Fruit fly (Drosophila melanogaster) whole organism, prepupa: ENCODE results near the gene CG12009.

Source experiments
- Blimp-1 ChIP-seq: fragments of 200-800 bp; sonication (Bioruptor generic); optimal IDR thresholded peaks from 3 replicates; lab custom pipeline; 2017; ENCODE audit warnings: missing biosample characterization, missing genetic modification characterization, mild to moderate bottlenecking, moderate library complexity, missing genetic modification reagents
- CG10631 ChIP-seq: fragments of 200-800 bp; sonication (Bioruptor generic); optimal IDR thresholded peaks from 2 replicates; lab custom pipeline; 2016; ENCODE audit warnings: missing biosample characterization, missing genetic modification characterization
- CG10669 ChIP-seq: fragments of 200-800 bp; sonication (Bioruptor generic); optimal IDR thresholded peaks from 3 replicates; lab custom pipeline; 2018; ENCODE audit warnings: missing biosample characterization, mild to moderate bottlenecking, missing genetic modification characterization, moderate library complexity
- CG11762 ChIP-seq: fragments of 200-800 bp; sonication (Bioruptor generic); optimal IDR thresholded peaks from 3 replicates; lab custom pipeline; 2016; ENCODE audit warnings: missing biosample characterization, missing genetic modification characterization; ENCODE audit not compliant: insufficient read depth
- CG11902 ChIP-seq: fragments of 200-800 bp; sonication (Bioruptor generic); optimal IDR thresholded peaks from 3 replicates; lab custom pipeline; 2016; ENCODE audit warnings: missing biosample characterization, missing genetic modification characterization
- CG15336 ChIP-seq: fragments of 200-800 bp; sonication (Bioruptor generic); IDR thresholded peaks from 2 replicates; pipeline ENCODE4 v1.3.6; 2022; ENCODE audit warnings: missing biosample characterization, missing genetic modification characterization
- CG1621 ChIP-seq: fragments of 200-800 bp; sonication (Bioruptor generic); optimal IDR thresholded peaks from 3 replicates; lab custom pipeline; 2018; ENCODE audit warnings: missing biosample characterization, mild to moderate bottlenecking, missing genetic modification characterization
- CG3032 ChIP-seq: fragments of 200-800 bp; optimal IDR thresholded peaks from 2 replicates; lab custom pipeline; 2019; ENCODE audit warnings: missing biosample characterization, mild to moderate bottlenecking, missing genetic modification characterization, moderate library complexity
- CG32006 ChIP-seq: fragments of 200-800 bp; sonication (Bioruptor generic); optimal IDR thresholded peaks from 3 replicates; lab custom pipeline; 2017; ENCODE audit warnings: missing biosample characterization, mild to moderate bottlenecking, missing genetic modification characterization
- CG6163 ChIP-seq: fragments of 200-800 bp; sonication (Bioruptor generic); IDR thresholded peaks from 3 replicates; pipeline ENCODE4 v1.3.6; 2022; ENCODE audit warnings: missing biosample characterization, missing genetic modification characterization
- CG6276 ChIP-seq: fragments of 200-800 bp; sonication (Bioruptor generic); optimal IDR thresholded peaks from 2 replicates; lab custom pipeline; 2017; ENCODE audit warnings: missing biosample characterization, mild to moderate bottlenecking, missing genetic modification characterization
- CG6792 ChIP-seq: fragments of 200-800 bp; sonication (Bioruptor generic); optimal IDR thresholded peaks from 3 replicates; lab custom pipeline; 2016; ENCODE audit warnings: missing biosample characterization, missing genetic modification characterization
- CG6808 ChIP-seq: fragments of 200-800 bp; sonication (Bioruptor generic); optimal IDR thresholded peaks from 3 replicates; lab custom pipeline; 2017; ENCODE audit warnings: missing biosample characterization, missing genetic modification characterization, mild to moderate bottlenecking, moderate library complexity, missing genetic modification reagents
- CG6854 ChIP-seq: fragments of 200-800 bp; sonication (Bioruptor generic); optimal IDR thresholded peaks from 2 replicates; lab custom pipeline; 2017; ENCODE audit warnings: missing biosample characterization, mild to moderate bottlenecking, missing genetic modification characterization
- CG7368 ChIP-seq: fragments of 200-800 bp; sonication (Bioruptor generic); optimal IDR thresholded peaks from 3 replicates; lab custom pipeline; 2016; ENCODE audit warnings: missing biosample characterization, missing genetic modification characterization
- CG8119 ChIP-seq: fragments of 200-800 bp; sonication (Bioruptor generic); IDR thresholded peaks from 3 replicates; pipeline ENCODE4 v1.3.6; 2022; ENCODE audit warnings: missing biosample characterization, missing genetic modification characterization
- CG8632 ChIP-seq: fragments of 200-800 bp; sonication (Bioruptor generic); optimal IDR thresholded peaks from 3 replicates; lab custom pipeline; 2016; ENCODE audit warnings: missing biosample characterization, missing genetic modification characterization
- CG9139 ChIP-seq: fragments of 200-800 bp; sonication (Bioruptor generic); optimal IDR thresholded peaks from 3 replicates; lab custom pipeline; 2017; ENCODE audit warnings: missing biosample characterization, mild to moderate bottlenecking, missing genetic modification characterization
- Eip75B ChIP-seq: fragments of 200-800 bp; sonication (Bioruptor generic); optimal IDR thresholded peaks from 3 replicates; lab custom pipeline; 2016; ENCODE audit warnings: missing biosample characterization, missing genetic modification characterization
- Eip93F ChIP-seq: fragments of 200-800 bp; sonication (Bioruptor generic); optimal IDR thresholded peaks from 2 replicates; lab custom pipeline; 2016; ENCODE audit warnings: missing biosample characterization, mild to moderate bottlenecking, missing genetic modification characterization
- Ets21C ChIP-seq: fragments of 200-800 bp; sonication (Bioruptor generic); optimal IDR thresholded peaks from 3 replicates; lab custom pipeline; 2016; ENCODE audit warnings: missing biosample characterization, missing genetic modification characterization
- Gug ChIP-seq: fragments of 200-800 bp; sonication (Bioruptor generic); IDR thresholded peaks from 2 replicates; pipeline ENCODE4 v1.3.6; 2022; ENCODE audit warnings: missing biosample characterization, missing genetic modification characterization
- Hr38 ChIP-seq: sonication (Bioruptor generic); optimal IDR thresholded peaks from 2 replicates; lab custom pipeline; 2016; ENCODE audit warnings: missing biosample characterization, missing genetic modification characterization
- Lpt ChIP-seq: fragments of 200-800 bp; sonication (Bioruptor generic); optimal IDR thresholded peaks from 3 replicates; lab custom pipeline; 2016; ENCODE audit warnings: missing biosample characterization, missing genetic modification characterization
- Met ChIP-seq: fragments of 200-800 bp; sonication (Bioruptor generic); optimal IDR thresholded peaks from 3 replicates; lab custom pipeline; 2016; ENCODE audit warnings: missing biosample characterization, missing genetic modification characterization
- Sox102F ChIP-seq: fragments of 200-800 bp; sonication (Bioruptor generic); optimal IDR thresholded peaks from 2 replicates; lab custom pipeline; 2016; ENCODE audit warnings: missing biosample characterization, mild to moderate bottlenecking, missing genetic modification characterization
- Sox14 ChIP-seq: fragments of 200-800 bp; sonication (Bioruptor generic); optimal IDR thresholded peaks from 3 replicates; lab custom pipeline; 2016; ENCODE audit warnings: missing biosample characterization, missing genetic modification characterization
- achi ChIP-seq: fragments of 200-800 bp; sonication (Bioruptor generic); optimal IDR thresholded peaks from 3 replicates; lab custom pipeline; 2016; ENCODE audit warnings: missing biosample characterization, missing genetic modification characterization
- acj6 ChIP-seq: fragments of 200-800 bp; sonication (Bioruptor generic); optimal IDR thresholded peaks from 3 replicates; lab custom pipeline; 2016; ENCODE audit warnings: missing biosample characterization, missing genetic modification characterization
- cyc ChIP-seq: fragments of 200-800 bp; sonication (Bioruptor generic); optimal IDR thresholded peaks from 3 replicates; lab custom pipeline; 2016; ENCODE audit warnings: missing biosample characterization, missing genetic modification characterization
- dac ChIP-seq: fragments of 200-800 bp; sonication (Bioruptor generic); optimal IDR thresholded peaks from 2 replicates; lab custom pipeline; 2017; ENCODE audit warnings: missing biosample characterization, mild to moderate bottlenecking, missing genetic modification characterization
- dsx ChIP-seq: fragments of 200-800 bp; optimal IDR thresholded peaks from 3 replicates; lab custom pipeline; 2019; ENCODE audit warnings: missing biosample characterization, mild to moderate bottlenecking, missing genetic modification characterization, moderate library complexity; ENCODE audit not compliant: poor library complexity, severe bottlenecking
- eg ChIP-seq: fragments of 200-800 bp; sonication (Bioruptor generic); IDR thresholded peaks from 3 replicates; pipeline ENCODE4 v1.3.6; 2022; ENCODE audit warnings: missing biosample characterization, missing genetic modification characterization
- esn ChIP-seq: fragments of 200-800 bp; sonication (Bioruptor generic); optimal IDR thresholded peaks from 2 replicates; lab custom pipeline; 2016; ENCODE audit warnings: missing biosample characterization, mild to moderate bottlenecking, missing genetic modification characterization, moderate library complexity
- fd59A ChIP-seq: fragments of 200-800 bp; sonication (Bioruptor generic); optimal IDR thresholded peaks from 2 replicates; lab custom pipeline; 2017; ENCODE audit warnings: missing biosample characterization, mild to moderate bottlenecking, missing genetic modification characterization, missing genetic modification reagents
- fd85E ChIP-seq: fragments of 200-800 bp; sonication (Bioruptor generic); optimal IDR thresholded peaks from 3 replicates; lab custom pipeline; 2016; ENCODE audit warnings: missing biosample characterization, missing genetic modification characterization
- lz ChIP-seq: fragments of 200-800 bp; sonication (Bioruptor generic); optimal IDR thresholded peaks from 3 replicates; lab custom pipeline; 2016; ENCODE audit warnings: missing biosample characterization, missing genetic modification characterization
- net ChIP-seq: fragments of 200-800 bp; sonication (Bioruptor generic); optimal IDR thresholded peaks from 3 replicates; lab custom pipeline; 2016; ENCODE audit warnings: missing biosample characterization, missing genetic modification characterization
- salr ChIP-seq, 2 experiments: fragments of 200-800 bp; sonication (Bioruptor generic); optimal IDR thresholded peaks; 3 replicates each; lab custom pipeline; 2016 to 2018; ENCODE audit warnings: missing biosample characterization in 2 of 2, missing genetic modification characterization in 2 of 2, mild to moderate bottlenecking in 1 of 2
- spab ChIP-seq: fragments of 200-800 bp; sonication (Bioruptor generic); optimal IDR thresholded peaks from 2 replicates; lab custom pipeline; 2017; ENCODE audit warnings: missing biosample characterization, mild to moderate bottlenecking, missing genetic modification characterization, missing genetic modification reagents
- ss ChIP-seq, 2 experiments: fragments of 200-800 bp; sonication (Bioruptor generic); optimal IDR thresholded peaks; 2 replicates in 1 of 2; 3 replicates in 1 of 2; lab custom pipeline; 2017 to 2018; ENCODE audit warnings: mild to moderate bottlenecking in 2 of 2, missing biosample characterization in 2 of 2, missing genetic modification characterization in 2 of 2, moderate library complexity in 1 of 2
- svp ChIP-seq: fragments of 200-800 bp; sonication (Bioruptor generic); peaks from one replicate; lab custom pipeline; 2016; ENCODE audit warnings: missing biosample characterization, missing genetic modification characterization
- topi ChIP-seq: fragments of 200-800 bp; sonication (Bioruptor generic); optimal IDR thresholded peaks from 3 replicates; lab custom pipeline; 2016; ENCODE audit warnings: missing biosample characterization, missing genetic modification characterization
- vri ChIP-seq: fragments of 200-800 bp; sonication (Bioruptor generic); optimal IDR thresholded peaks from 3 replicates; lab custom pipeline; 2016; ENCODE audit warnings: missing biosample characterization, mild to moderate bottlenecking, missing genetic modification characterization

The CG12009 gene

DNA sequence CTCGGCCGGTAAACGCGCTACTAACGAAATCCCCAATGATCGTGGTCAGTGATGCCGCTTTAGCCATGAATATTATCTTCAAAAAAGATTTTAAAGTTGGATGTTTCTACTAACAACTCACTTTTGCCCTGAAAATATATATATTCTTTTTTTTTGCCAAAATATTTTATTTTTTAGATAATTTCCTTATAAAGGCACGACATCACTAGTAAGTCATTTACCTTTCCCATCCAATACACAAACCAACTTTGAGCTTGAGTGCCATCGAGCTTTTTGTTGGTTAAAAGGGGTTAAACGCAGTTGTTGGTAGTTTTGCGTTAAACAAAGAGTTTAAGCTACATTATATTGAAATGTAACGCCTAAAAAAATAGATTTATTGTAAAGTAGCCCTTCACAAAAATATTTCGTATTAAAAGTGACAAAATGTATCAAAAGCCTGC is 11.8 kb downstream of the CG12009 start, which contains the start of gene CG14968 (continued):
- TF ChIP-seq CG8632 (GFP tag; lab: Kevin White, UChicago) (peak; percentile 96), CG6808 (GFP tag; lab: Kevin White, UChicago) (peak; percentile 76), Sox14 (GFP tag; lab: Kevin White, UChicago) (peak; percentile 87), CG6276 (GFP tag; lab: Kevin White, UChicago) (peak; percentile 93), CG8119 (GFP tag; lab: Robert Waterston, UW) (peak; percentile 97), CG11762 (GFP tag; lab: Kevin White, UChicago) (peak; percentile 88), esn (peak; percentile 95), cyc (GFP tag; lab: Kevin White, UChicago) (peak; percentile 96), CG9139 (GFP tag; lab: Kevin White, UChicago) (peak; percentile 77), achi (GFP tag; lab: Kevin White, UChicago) (peak; percentile 95), Sox102F (GFP tag; lab: Kevin White, UChicago) (peak; percentile 93), dsx (GFP tag; lab: Kevin White, UChicago) (peak; percentile 91), CG10631 (GFP tag; lab: Kevin White, UChicago) (peak; percentile 89), Lpt (GFP tag; lab: Kevin White, UChicago) (peak; percentile 88), CG3032 (tag; lab: Kevin White, UChicago) (peak; percentile 88), fd85E (peak; percentile 86)

DNA sequence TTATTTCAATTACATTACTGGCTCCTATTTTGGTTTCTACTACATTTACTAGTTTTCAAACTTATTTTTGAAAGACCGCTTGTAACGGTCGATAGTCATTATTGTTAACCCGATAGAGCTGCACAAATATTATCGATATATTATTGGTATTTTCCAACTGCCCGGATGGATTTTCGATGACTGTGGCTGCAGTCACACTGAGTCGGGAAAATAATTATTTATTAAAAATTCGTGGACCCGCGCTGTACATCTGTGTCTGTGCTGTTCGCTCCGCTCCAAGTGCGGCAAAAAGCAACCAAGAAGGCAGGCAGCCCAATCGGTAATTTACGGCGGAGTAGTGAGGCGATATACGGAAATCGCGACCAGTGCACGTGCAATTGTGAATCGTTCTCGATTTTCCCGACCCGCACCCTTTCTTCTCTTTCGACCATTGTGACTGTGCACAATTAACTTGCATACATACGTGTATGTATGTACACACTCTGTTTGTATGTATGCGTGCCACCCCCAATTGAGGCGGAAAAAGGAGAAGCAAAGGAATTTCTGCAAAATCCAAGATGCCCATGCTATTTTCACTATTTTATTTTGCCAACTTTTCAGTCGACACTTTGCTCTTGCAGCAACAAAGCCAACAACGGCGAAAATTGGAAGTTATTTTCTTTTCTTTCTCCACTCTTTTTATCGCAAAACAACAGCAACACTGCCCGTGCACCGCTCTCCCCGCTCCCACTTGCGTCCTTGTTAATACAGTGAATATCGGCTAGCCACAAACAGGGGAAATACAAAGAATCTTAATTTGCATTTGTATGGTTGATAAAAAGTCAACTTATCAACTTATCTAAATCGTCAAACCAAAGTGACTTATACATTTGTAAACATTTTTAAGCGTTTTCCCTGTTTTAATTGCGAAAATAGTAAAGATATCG is 12.5 kb downstream of the CG12009 start, which contains the start of gene ZnT63C:
TSS of gene ZnT63C (plus strand) at position 175 of the 926 bp plus-strand sequence.
- TF ChIP-seq eg (GFP tag; lab: Robert Waterston, UW) = peak; percentile 46; the same call in 2 of the 3 replicates
- no peak for TF ChIP-seq CG11762 (GFP tag; lab: Kevin White, UChicago)
- TF ChIP-seq fd59A (GFP tag; lab: Kevin White, UChicago) = peak; percentile 27
- peak; percentile 46 for TF ChIP-seq Met
- TF ChIP-seq Gug (GFP tag; lab: Robert Waterston, UW) = 0 out of 2 replicates have a peak, but pooled peaks have one; percentile 14
- peak; percentile 15 for TF ChIP-seq CG7368 (GFP tag; lab: Kevin White, UChicago)
- TF ChIP-seq dac (GFP tag; lab: Kevin White, UChicago) = no peak
- peak; percentile 54 for TF ChIP-seq acj6 (GFP tag; lab: Kevin White, UChicago)
- peak; percentile 35 for TF ChIP-seq Eip75B (GFP tag; lab: Kevin White, UChicago)
- peak; percentile 43; the same call in 1 of the 3 replicates for TF ChIP-seq CG8119 (GFP tag; lab: Robert Waterston, UW)
- TF ChIP-seq spab = peak; percentile 48
- peak; percentile 15 for TF ChIP-seq topi (GFP tag; lab: Kevin White, UChicago)
- peak; percentile 39 for TF ChIP-seq lz (GFP tag; lab: Kevin White, UChicago)
- peak; percentile 46 for TF ChIP-seq CG1621 (tag; lab: Kevin White, UChicago)
- TF ChIP-seq Hr38 (GFP tag; lab: Kevin White, UChicago) = no peak
- TF ChIP-seq CG9139 (GFP tag; lab: Kevin White, UChicago) = no peak
- TF ChIP-seq Eip93F (GFP tag; lab: Kevin White, UChicago) = no peak
- TF ChIP-seq CG15336 (GFP tag; lab: Robert Waterston, UW) = 0 out of 2 replicates have a peak, but pooled peaks have one; percentile 18
- no peak for TF ChIP-seq CG6792 (GFP tag; lab: Kevin White, UChicago)
- peak; percentile 6 for TF ChIP-seq Ets21C (GFP tag; lab: Kevin White, UChicago)
- TF ChIP-seq cyc (GFP tag; lab: Kevin White, UChicago) = peak; percentile 31
- peak; percentile 48 for TF ChIP-seq Sox14 (GFP tag; lab: Kevin White, UChicago)
- TF ChIP-seq fd85E = no peak
- TF ChIP-seq CG11902 (GFP tag; lab: Kevin White, UChicago) = peak; percentile 4
- peak; percentile 32 for TF ChIP-seq CG3032 (tag; lab: Kevin White, UChicago)
- peak; percentile 35 for TF ChIP-seq CG32006 (GFP tag; lab: Kevin White, UChicago)
- peak; percentile 43; the same call in 2 of the 3 replicates for TF ChIP-seq CG6163 (GFP tag; lab: Robert Waterston, UW)
- TF ChIP-seq Blimp-1 (GFP tag; lab: Kevin White, UChicago) = no peak
- peak; percentile 57 to 58 for TF ChIP-seq ss (GFP tag; optimal IDR thresholded peaks at IDR 0.05; lab: Kevin White, UChicago)
- TF ChIP-seq net = peak; percentile 34
- peak; percentile 38 for TF ChIP-seq CG6276 (GFP tag; lab: Kevin White, UChicago)
- TF ChIP-seq vri (GFP tag; lab: Kevin White, UChicago) = peak; percentile 41
- TF ChIP-seq Sox102F (GFP tag; lab: Kevin White, UChicago) = peak; percentile 33
- TF ChIP-seq CG6854 (GFP tag; lab: Kevin White, UChicago) = peak; percentile 52
- TF ChIP-seq salr (GFP tag; optimal IDR thresholded peaks at IDR 0.05; lab: Kevin White, UChicago) = peak in 1 of 2 experiments; percentile 11
- TF ChIP-seq CG10669 (GFP tag; lab: Kevin White, UChicago) = peak; percentile 64
- TF ChIP-seq svp = peak; percentile 65
- TF ChIP-seq CG6808 (GFP tag; lab: Kevin White, UChicago) = peak; percentile 77
